Worm (Caenorhabditis elegans): Measurements from ENCODE around the gene M01E10.3.

Gene M01E10.3

DNA sequence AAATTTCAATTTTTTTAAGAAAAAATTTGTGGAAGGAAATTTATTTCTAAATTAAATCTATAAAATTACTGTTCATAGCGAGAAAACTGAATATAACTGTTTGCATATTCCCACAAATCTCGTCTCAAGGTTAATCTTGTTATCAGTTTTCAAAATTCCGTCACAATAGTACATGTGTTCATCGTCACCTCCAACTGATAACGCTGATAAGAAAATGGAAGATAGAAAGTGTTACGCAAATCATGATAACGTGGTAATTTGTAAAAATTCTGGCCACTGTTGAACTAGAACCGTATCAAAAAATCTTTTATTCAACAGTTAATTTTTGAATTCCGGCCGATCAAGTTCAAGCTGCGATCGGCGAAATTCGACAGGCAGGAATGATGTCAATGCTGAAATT, 551 bp downstream of the M01E10.3 start:
- peak; percentile 8 for TF ChIP-seq elt-3 (tag; optimal IDR thresholded peaks at IDR 0.05)
- TF ChIP-seq nhr-28 (tag; optimal IDR thresholded peaks at IDR 0.05) = no peak
- no peak for TF ChIP-seq blmp-1 (tag; optimal IDR thresholded peaks at IDR 0.05)

- TF ChIP-seq blmp-1 (tag; optimal IDR thresholded peaks at IDR 0.05) (no peak), ceh-39 (tag; optimal IDR thresholded peaks at IDR 0.05) (no peak), bed-3 (GFP tag; optimal IDR thresholded peaks at IDR 0.05) (no peak), mls-2 (tag; optimal IDR thresholded peaks at IDR 0.05) (no peak), mab-5 (tag; optimal IDR thresholded peaks at IDR 0.05) (no peak), lin-32 (GFP tag; optimal IDR thresholded peaks at IDR 0.05) (no peak), elt-3 (tag; optimal IDR thresholded peaks at IDR 0.05) (no peak), tbx-8 (GFP tag; optimal IDR thresholded peaks at IDR 0.05) (no peak), lin-13 (tag; optimal IDR thresholded peaks at IDR 0.05) (no peak), nhr-28 (tag; optimal IDR thresholded peaks at IDR 0.05) (no peak), nhr-12 (tag; optimal IDR thresholded peaks at IDR 0.05) (no peak), nhr-237 (tag; optimal IDR thresholded peaks at IDR 0.05) (no peak), drap-1 (GFP tag; optimal IDR thresholded peaks at IDR 0.05) (no peak)
Observed at ce11 chrIII:2050494-2050893, 3.5 kb downstream of the M01E10.3 start.

DNA sequence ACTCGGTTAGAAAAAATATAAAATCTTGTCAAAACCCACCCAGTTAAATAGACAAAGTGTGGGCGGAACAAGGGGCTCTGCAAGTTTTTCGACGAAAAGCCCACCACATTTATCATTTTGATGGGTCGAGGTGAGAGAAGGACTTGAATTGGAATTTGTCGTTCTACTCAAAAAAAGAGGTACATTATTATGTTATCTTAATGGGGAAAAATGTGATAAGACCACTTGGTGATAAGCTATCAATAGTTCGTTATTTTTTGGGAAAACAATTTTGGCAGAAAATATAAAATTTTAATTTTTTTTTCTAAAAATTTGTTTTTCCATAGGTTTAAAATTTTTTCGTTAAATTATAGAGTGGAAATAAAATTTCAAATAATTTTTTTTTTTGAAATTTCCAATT, 4.2 kb downstream of the M01E10.3 start:
- no peak for TF ChIP-seq flh-1 (GFP tag; optimal IDR thresholded peaks at IDR 0.05)
- no peak for TF ChIP-seq nhr-76 (tag; optimal IDR thresholded peaks at IDR 0.05)
- TF ChIP-seq sptf-1 (tag; optimal IDR thresholded peaks at IDR 0.05) = no peak
- no peak for TF ChIP-seq cnd-1 (tag; optimal IDR thresholded peaks at IDR 0.05)
- no peak for TF ChIP-seq nhr-237 (tag; optimal IDR thresholded peaks at IDR 0.05)
- TF ChIP-seq ceh-43 (GFP tag; optimal IDR thresholded peaks at IDR 0.05) = no peak
- no peak for TF ChIP-seq ces-1 (GFP tag; optimal IDR thresholded peaks at IDR 0.05)
- no peak for TF ChIP-seq M03D4.4 (tag; optimal IDR thresholded peaks at IDR 0.05)
- no peak for TF ChIP-seq ceh-39 (tag; optimal IDR thresholded peaks at IDR 0.05)
- TF ChIP-seq nhr-2 (tag; optimal IDR thresholded peaks at IDR 0.05) = no peak
- no peak for TF ChIP-seq elt-3 (tag; optimal IDR thresholded peaks at IDR 0.05)
- TF ChIP-seq sem-2 (GFP tag; optimal IDR thresholded peaks at IDR 0.05) = no peak
- TF ChIP-seq ceh-83 (GFP tag; optimal IDR thresholded peaks at IDR 0.05) = no peak

- TF ChIP-seq snpc-4 (tag; optimal IDR thresholded peaks at IDR 0.05) = no peak
- TF ChIP-seq pha-4 (tag; optimal IDR thresholded peaks at IDR 0.05) = no peak
- no peak for TF ChIP-seq cnd-1 (tag; optimal IDR thresholded peaks at IDR 0.05)
- no peak for TF ChIP-seq tbx-8 (GFP tag; optimal IDR thresholded peaks at IDR 0.05)
- TF ChIP-seq zip-8 (tag; optimal IDR thresholded peaks at IDR 0.05) = no peak
- TF ChIP-seq mab-5 (tag; optimal IDR thresholded peaks at IDR 0.05) = no peak
Observed at ce11 chrIII:2047907-2048306, 6.1 kb downstream of the M01E10.3 start, which contains the start of gene dpy-1. TSS of gene dpy-1 (minus strand) at chrIII:2048007.

DNA sequence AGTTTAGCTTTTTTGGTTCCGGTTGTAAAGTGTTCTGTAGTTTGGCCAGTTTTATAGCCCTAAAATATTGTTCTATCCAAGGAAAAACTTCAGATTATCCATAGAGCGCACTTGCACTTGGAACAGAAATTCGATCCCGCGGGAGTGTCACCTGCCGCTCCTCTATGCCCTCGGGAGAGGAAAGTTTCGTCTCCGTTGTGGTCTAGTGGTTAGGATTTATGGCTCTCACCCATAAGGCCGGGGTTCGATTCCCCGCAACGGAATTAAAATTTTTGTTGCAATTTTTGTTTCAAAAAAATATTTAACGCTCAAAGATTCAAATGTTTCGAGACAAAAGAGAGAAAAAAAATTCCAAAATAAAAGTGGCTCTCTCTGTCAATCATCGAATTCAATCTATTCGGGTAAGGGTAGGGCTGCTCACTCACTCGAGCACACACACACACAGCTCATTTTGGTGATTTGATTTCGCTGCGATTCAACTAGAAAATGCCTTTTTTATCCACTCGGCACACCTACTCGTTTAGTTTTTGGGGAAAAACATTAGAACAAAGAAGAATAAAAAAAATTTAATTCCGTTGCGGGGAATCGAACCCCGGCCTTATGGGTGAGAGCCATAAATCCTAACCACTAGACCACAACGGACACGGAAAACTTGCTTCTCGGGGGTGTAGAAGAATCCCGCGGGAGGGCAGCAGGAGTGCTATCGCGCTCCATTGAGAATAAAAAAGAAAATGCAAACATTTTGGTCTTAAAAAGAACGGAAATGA, 21.5 kb downstream of the M01E10.3 start:
- TF ChIP-seq unc-39 (tag; optimal IDR thresholded peaks at IDR 0.05) (no peak), ces-1 (GFP tag; optimal IDR thresholded peaks at IDR 0.05) (peak; percentile 58), unc-120 (tag; optimal IDR thresholded peaks at IDR 0.05; ENCODE audit: poor library complexity, severe bottlenecking) (peak; percentile 17)

ce11 chrIII:2031746-2032145, 22.2 kb downstream of the M01E10.3 start:
- no peak for TF ChIP-seq ceh-39 (tag; optimal IDR thresholded peaks at IDR 0.05)
- TF ChIP-seq lsy-2 (tag; optimal IDR thresholded peaks at IDR 0.05) = no peak
- TF ChIP-seq ceh-83 (GFP tag; optimal IDR thresholded peaks at IDR 0.05) = no peak
- no peak for TF ChIP-seq lin-13 (tag; optimal IDR thresholded peaks at IDR 0.05)
- no peak for TF ChIP-seq elt-3 (tag; optimal IDR thresholded peaks at IDR 0.05)
- no peak for TF ChIP-seq ztf-11 (tag; optimal IDR thresholded peaks at IDR 0.05)
- TF ChIP-seq nhr-237 (tag; optimal IDR thresholded peaks at IDR 0.05) = no peak
- no peak for TF ChIP-seq flh-1 (GFP tag; optimal IDR thresholded peaks at IDR 0.05)
- no peak for TF ChIP-seq mls-2 (tag; optimal IDR thresholded peaks at IDR 0.05)
- no peak for TF ChIP-seq sem-2 (GFP tag; optimal IDR thresholded peaks at IDR 0.05)
- TF ChIP-seq blmp-1 (tag; optimal IDR thresholded peaks at IDR 0.05) = no peak
- no peak for TF ChIP-seq drap-1 (GFP tag; optimal IDR thresholded peaks at IDR 0.05)
- no peak for TF ChIP-seq nhr-2 (tag; optimal IDR thresholded peaks at IDR 0.05)
- TF ChIP-seq cnd-1 (tag; optimal IDR thresholded peaks at IDR 0.05) = no peak
- TF ChIP-seq snpc-4 (tag; optimal IDR thresholded peaks at IDR 0.05) = no peak
- no peak for TF ChIP-seq unc-62 (GFP tag; optimal IDR thresholded peaks at IDR 0.05)
- no peak for TF ChIP-seq mep-1 (tag; optimal IDR thresholded peaks at IDR 0.05)
- no peak for TF ChIP-seq unc-120 (tag; optimal IDR thresholded peaks at IDR 0.05; ENCODE audit: poor library complexity, severe bottlenecking)

Measured in whole organism, mixed stage, embryonic.